Fruit fly (Drosophila melanogaster) whole organism, adult: ENCODE results near the gene Snoo.

Experiments used
- CG11617 ChIP-seq: fragments of 200-800 bp; sonication (Bioruptor generic); optimal IDR thresholded peaks from 2 replicates; lab custom pipeline; 2017; ENCODE audit warnings: mild to moderate bottlenecking, missing biosample characterization, missing genetic modification reagents, missing genetic modification characterization
- CG14711 ChIP-seq: fragments of 200-800 bp; sonication (Bioruptor generic); optimal IDR thresholded peaks from 2 replicates; lab custom pipeline; 2018; ENCODE audit warnings: missing biosample characterization, mild to moderate bottlenecking, missing genetic modification characterization, moderate library complexity
- CG1620 ChIP-seq: fragments of 200-800 bp; sonication (Bioruptor generic); optimal IDR thresholded peaks from 2 replicates; lab custom pipeline; 2016; ENCODE audit warnings: missing biosample characterization, missing genetic modification characterization
- CG7101 ChIP-seq: fragments of 200-800 bp; sonication (Bioruptor generic); optimal IDR thresholded peaks from 2 replicates; lab custom pipeline; 2018; ENCODE audit warnings: missing biosample characterization, mild to moderate bottlenecking, missing genetic modification characterization, moderate library complexity
- Clk ChIP-seq: fragments of 200-800 bp; sonication (Bioruptor generic); optimal IDR thresholded peaks from 2 replicates; lab custom pipeline; 2017; ENCODE audit warnings: missing biosample characterization, missing genetic modification characterization
- Mnt ChIP-seq: fragments of 200-800 bp; sonication (Bioruptor generic); optimal IDR thresholded peaks from 2 replicates; lab custom pipeline; 2016; ENCODE audit warnings: missing biosample characterization, mild to moderate bottlenecking, missing genetic modification characterization
- cic ChIP-seq: fragments of 200-800 bp; sonication (Bioruptor generic); optimal IDR thresholded peaks from 2 replicates; lab custom pipeline; 2017; ENCODE audit warnings: missing biosample characterization, mild to moderate bottlenecking, missing genetic modification characterization, moderate library complexity
- cnc ChIP-seq, 2 experiments: fragments of >200 bp; optimal IDR thresholded peaks; 2 replicates each; lab custom pipeline; 2017
- ovo ChIP-seq: fragments of 200-800 bp; sonication (Bioruptor generic); optimal IDR thresholded peaks from 2 replicates; lab custom pipeline; 2016; ENCODE audit warnings: missing biosample characterization, missing genetic modification characterization
- pad ChIP-seq: fragments of 200-800 bp; sonication (Bioruptor generic); optimal IDR thresholded peaks from 3 replicates; lab custom pipeline; 2017; ENCODE audit warnings: missing biosample characterization, missing genetic modification characterization, mild to moderate bottlenecking, moderate library complexity, missing genetic modification reagents
- tj ChIP-seq: fragments of 200-800 bp; sonication (Bioruptor generic); optimal IDR thresholded peaks from 3 replicates; lab custom pipeline; 2017; ENCODE audit warnings: missing biosample characterization, mild to moderate bottlenecking, missing genetic modification characterization, moderate library complexity
- toe ChIP-seq: fragments of 200-800 bp; sonication (Bioruptor generic); optimal IDR thresholded peaks from 2 replicates; lab custom pipeline; 2016; ENCODE audit warnings: missing biosample characterization, missing genetic modification characterization

DNA sequence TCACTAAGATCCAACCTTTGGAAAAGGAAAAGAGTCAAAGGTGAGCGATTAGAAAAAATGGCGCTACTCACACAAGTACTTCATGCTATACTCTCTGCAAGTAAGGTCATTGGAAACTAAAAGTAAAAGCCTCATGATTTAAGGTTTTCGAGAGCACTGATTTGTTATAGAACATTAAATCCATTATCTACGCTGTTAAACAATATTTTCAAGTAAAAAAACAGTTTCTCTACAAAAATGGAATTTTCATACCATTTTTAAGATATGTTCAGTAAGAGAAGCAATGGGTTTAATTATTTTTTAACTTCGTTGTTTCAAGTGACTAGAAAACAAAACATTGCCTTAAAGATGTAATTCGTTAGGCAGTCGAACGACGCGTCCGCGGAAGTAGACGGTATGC lies 95.0 kb downstream of the Snoo start, which contains the start of gene Spn28Da:
- TF ChIP-seq CG1620 (GFP tag; lab: Kevin White, UChicago), result no peak
- TF ChIP-seq CG11617 (GFP tag; lab: Kevin White, UChicago), result no peak
- TF ChIP-seq toe (GFP tag; lab: Kevin White, UChicago), result no peak
- no peak for TF ChIP-seq cic (GFP tag; lab: Kevin White, UChicago)
- no peak for TF ChIP-seq Mnt (GFP tag; lab: Kevin White, UChicago)
- no peak for TF ChIP-seq ovo (GFP tag; lab: Kevin White, UChicago)
- TF ChIP-seq CG14711 (tag; lab: Kevin White, UChicago), result no peak
- no peak for TF ChIP-seq pad
- no peak for TF ChIP-seq CG7101 (tag; lab: Kevin White, UChicago)
- no peak for TF ChIP-seq tj
- no peak for TF ChIP-seq Clk (GFP tag; lab: Kevin White, UChicago)
- no peak for TF ChIP-seq cnc (optimal IDR thresholded peaks at IDR 0.05; lab: Kevin White, UChicago)
